Fruit fly (Drosophila melanogaster) whole organism, embryonic: ENCODE measurements around the gene RhoBTB.

Experiments used
- Bdp1 ChIP-seq: fragments of 200-800 bp; sonication (Bioruptor generic); optimal IDR thresholded peaks from 3 replicates; lab custom pipeline; 2016; ENCODE audit warnings: missing biosample characterization, missing genetic modification characterization
- CG10209 ChIP-seq: fragments of 200-800 bp; sonication (Bioruptor generic); optimal IDR thresholded peaks from 3 replicates; lab custom pipeline; 2017; ENCODE audit warnings: missing biosample characterization, mild to moderate bottlenecking, missing genetic modification characterization, missing genetic modification reagents
- CG1024 ChIP-seq: fragments of 200-800 bp; sonication (Bioruptor generic); IDR thresholded peaks from 2 replicates; pipeline ENCODE4 v1.3.6; 2022; ENCODE audit warnings: missing biosample characterization, missing genetic modification characterization
- CG13287 ChIP-seq: fragments of 200-800 bp; sonication (Bioruptor generic); IDR thresholded peaks from 2 replicates; pipeline ENCODE4 v1.3.6; 2022; ENCODE audit warnings: missing biosample characterization, missing genetic modification characterization; ENCODE audit not compliant: partially characterized antibody
- CG14050 ChIP-seq: fragments of 200-800 bp; sonication (Bioruptor generic); IDR thresholded peaks from 3 replicates; pipeline ENCODE4 v1.3.6; 2022; ENCODE audit warnings: missing biosample characterization, missing genetic modification characterization
- CG1603 ChIP-seq: fragments of 200-800 bp; sonication (Bioruptor generic); optimal IDR thresholded peaks from 2 replicates; lab custom pipeline; 2019; ENCODE audit warnings: missing biosample characterization, mild to moderate bottlenecking, missing genetic modification characterization, moderate library complexity
- CG17912 ChIP-seq: fragments of 200-800 bp; sonication (Bioruptor generic); optimal IDR thresholded peaks from 2 replicates; lab custom pipeline; 2018; ENCODE audit warnings: missing biosample characterization, mild to moderate bottlenecking, missing genetic modification characterization
- CG2120 ChIP-seq: fragments of 200-800 bp; sonication (Bioruptor generic); optimal IDR thresholded peaks from 3 replicates; lab custom pipeline; 2016; ENCODE audit warnings: missing biosample characterization, missing genetic modification characterization
- CG34376 ChIP-seq: fragments of 200-800 bp; sonication (Bioruptor generic); optimal IDR thresholded peaks from 2 replicates; lab custom pipeline; 2018; ENCODE audit warnings: missing biosample characterization, mild to moderate bottlenecking, missing genetic modification characterization
- CG5953 ChIP-seq: fragments of 200-800 bp; sonication (Bioruptor generic); IDR thresholded peaks from 2 replicates; pipeline ENCODE4 v1.3.6; 2022; ENCODE audit warnings: missing biosample characterization, missing genetic modification characterization
- CG7928 ChIP-seq: fragments of 200-800 bp; sonication (Bioruptor generic); optimal IDR thresholded peaks from 2 replicates; lab custom pipeline; 2017; ENCODE audit warnings: missing biosample characterization, mild to moderate bottlenecking, missing genetic modification characterization
- CG7987 ChIP-seq: fragments of 200-800 bp; sonication (Bioruptor generic); optimal IDR thresholded peaks from 2 replicates; lab custom pipeline; 2018; ENCODE audit warnings: missing biosample characterization, mild to moderate bottlenecking, missing genetic modification characterization, moderate library complexity
- CG8359 ChIP-seq: fragments of 200-800 bp; sonication (Bioruptor generic); optimal IDR thresholded peaks from 2 replicates; lab custom pipeline; 2017; ENCODE audit warnings: missing biosample characterization, mild to moderate bottlenecking, missing genetic modification characterization, borderline replicate concordance
- CG9727 ChIP-seq: fragments of 200-800 bp; sonication (Bioruptor generic); optimal IDR thresholded peaks from 3 replicates; lab custom pipeline; 2017; ENCODE audit warnings: missing biosample characterization, mild to moderate bottlenecking, missing genetic modification characterization
- Chrac-16 ChIP-seq: fragments of 200-800 bp; sonication (Bioruptor generic); optimal IDR thresholded peaks from 3 replicates; lab custom pipeline; 2016; ENCODE audit warnings: missing biosample characterization, missing genetic modification characterization
- Dip2 ChIP-seq: fragments of 200-800 bp; sonication (Bioruptor generic); IDR thresholded peaks from 2 replicates; pipeline ENCODE4 v1.3.6; 2022; ENCODE audit warnings: missing biosample characterization, missing genetic modification characterization
- Drgx ChIP-seq: fragments of 200-800 bp; sonication (Bioruptor generic); IDR thresholded peaks from 2 replicates; pipeline ENCODE4 v1.3.6; 2022; ENCODE audit warnings: missing biosample characterization, missing genetic modification characterization
- Ets65A ChIP-seq: fragments of 200-800 bp; sonication (Bioruptor generic); peaks from one replicate; lab custom pipeline; 2016; ENCODE audit warnings: missing biosample characterization, missing genetic modification characterization
- GATAe ChIP-seq: fragments of 200-800 bp; sonication (Bioruptor generic); conservative IDR thresholded peaks from 2 replicates; pipeline ENCODE4 v1.3.6; 2022; ENCODE audit warnings: missing biosample characterization, missing genetic modification characterization
- Gsc ChIP-seq: fragments of 200-800 bp; sonication (Bioruptor generic); IDR thresholded peaks from 2 replicates; pipeline ENCODE4 v1.3.6; 2022; ENCODE audit warnings: missing biosample characterization, missing genetic modification characterization
- Med ChIP-seq: fragments of 200-800 bp; sonication (Bioruptor generic); peaks from one replicate; lab custom pipeline; 2016; ENCODE audit warnings: missing biosample characterization, missing genetic modification characterization, mild to moderate bottlenecking, inconsistent platforms, moderate library complexity
- Mrtf ChIP-seq: fragments of 200-800 bp; sonication (Bioruptor generic); IDR thresholded peaks from 3 replicates; pipeline ENCODE4 v1.3.6; 2022; ENCODE audit warnings: missing biosample characterization, missing genetic modification characterization
- Rfx ChIP-seq: fragments of 200-800 bp; sonication (Bioruptor generic); IDR thresholded peaks from 2 replicates; pipeline ENCODE4 v1.3.6; 2022; ENCODE audit warnings: missing biosample characterization, missing genetic modification characterization
- Sox100B ChIP-seq: fragments of 200-800 bp; sonication (Bioruptor generic); optimal IDR thresholded peaks from 3 replicates; lab custom pipeline; 2018; ENCODE audit warnings: missing biosample characterization, mild to moderate bottlenecking, missing genetic modification characterization
- Ssrp ChIP-seq: fragments of 200-800 bp; sonication (Bioruptor generic); optimal IDR thresholded peaks from 2 replicates; lab custom pipeline; 2018; ENCODE audit warnings: missing biosample characterization, mild to moderate bottlenecking, missing genetic modification characterization, moderate library complexity
- Trl ChIP-seq, 3 experiments: fragments of >200 bp in 2 of 3; fragments of 200-800 bp in 1 of 3; sonication (Bioruptor generic) in 1 of 3; optimal IDR thresholded peaks; 2 replicates in 1 of 3; 3 replicates in 2 of 3; lab custom pipeline; 2016 to 2017; ENCODE audit warnings: missing biosample characterization in 1 of 3, missing genetic modification characterization in 1 of 3
- YL-1 ChIP-seq: fragments of 200-800 bp; sonication (Bioruptor generic); optimal IDR thresholded peaks from 3 replicates; lab custom pipeline; 2017; ENCODE audit warnings: missing biosample characterization, mild to moderate bottlenecking, missing genetic modification characterization
- cg ChIP-seq: fragments of 200-800 bp; sonication (Bioruptor generic); optimal IDR thresholded peaks from 3 replicates; lab custom pipeline; 2019; ENCODE audit warnings: missing biosample characterization, mild to moderate bottlenecking, missing genetic modification characterization, moderate library complexity
- chinmo ChIP-seq: fragments of 200-800 bp; sonication (Bioruptor generic); IDR thresholded peaks from 4 replicates; pipeline ENCODE4 v1.3.6; 2022; ENCODE audit warnings: missing biosample characterization, missing genetic modification characterization; ENCODE audit not compliant: partially characterized antibody
- cwo ChIP-seq: fragments of 200-800 bp; sonication (Bioruptor generic); optimal IDR thresholded peaks from 3 replicates; lab custom pipeline; 2017; ENCODE audit warnings: missing biosample characterization, missing genetic modification characterization, mild to moderate bottlenecking, moderate library complexity, missing genetic modification reagents
- exex ChIP-seq: fragments of 200-800 bp; sonication (Bioruptor generic); optimal IDR thresholded peaks from 4 replicates; lab custom pipeline; 2018; ENCODE audit warnings: missing biosample characterization, mild to moderate bottlenecking, missing genetic modification characterization, moderate library complexity
- grn ChIP-seq: fragments of 200-800 bp; sonication (Bioruptor generic); optimal IDR thresholded peaks from 3 replicates; lab custom pipeline; 2017; ENCODE audit warnings: missing biosample characterization, missing genetic modification characterization
- gsb-n ChIP-seq: fragments of 200-800 bp; sonication (Bioruptor generic); optimal IDR thresholded peaks from 3 replicates; lab custom pipeline; 2018; ENCODE audit warnings: missing biosample characterization, mild to moderate bottlenecking, missing genetic modification characterization
- lbe ChIP-seq: fragments of 200-800 bp; sonication (Bioruptor generic); optimal IDR thresholded peaks from 2 replicates; lab custom pipeline; 2016; ENCODE audit warnings: missing biosample characterization, mild to moderate bottlenecking, missing genetic modification characterization
- sens ChIP-seq: fragments of 200-800 bp; sonication (Bioruptor generic); peaks from one replicate; lab custom pipeline; 2016; ENCODE audit warnings: missing biosample characterization, missing genetic modification characterization
- sug ChIP-seq: fragments of 200-800 bp; optimal IDR thresholded peaks from 2 replicates; lab custom pipeline; 2019; ENCODE audit warnings: missing biosample characterization, mild to moderate bottlenecking, missing genetic modification characterization, moderate library complexity
- tx ChIP-seq: fragments of 200-800 bp; sonication (Bioruptor generic); optimal IDR thresholded peaks from 2 replicates; lab custom pipeline; 2016; ENCODE audit warnings: missing biosample characterization, missing genetic modification characterization
- vvl ChIP-seq: fragments of 200-800 bp; sonication (Bioruptor generic); IDR thresholded peaks from 2 replicates; pipeline ENCODE4 v1.3.6; 2022; ENCODE audit warnings: missing biosample characterization, missing genetic modification characterization

RhoBTB gene

DNA sequence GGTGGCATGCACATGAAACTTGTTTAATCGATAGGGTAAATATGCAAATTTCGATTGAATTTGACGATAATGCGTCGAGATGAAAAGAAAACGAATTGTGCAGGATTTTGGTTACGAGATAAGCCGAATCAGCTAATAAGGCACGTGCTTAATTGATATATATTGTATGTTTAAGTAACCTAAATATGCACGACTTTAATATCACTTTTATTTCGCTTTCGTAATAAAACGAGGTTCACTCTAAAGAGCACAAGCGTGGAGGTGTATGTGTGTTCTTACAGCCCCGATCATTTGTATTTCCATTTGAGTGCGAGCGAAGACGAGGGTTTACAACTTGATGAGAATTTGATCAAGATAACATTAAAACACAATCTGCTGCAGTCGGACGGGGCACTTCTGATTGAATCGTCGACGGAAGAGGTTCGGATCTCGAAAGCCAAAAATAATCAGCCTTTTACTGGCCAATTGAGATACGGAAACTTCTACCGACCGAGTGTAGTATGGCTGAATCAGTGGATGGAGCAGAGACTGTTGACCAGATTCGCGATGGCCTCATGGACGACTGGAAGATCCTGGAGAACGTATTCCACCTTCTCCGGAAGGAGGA is 22.2 kb upstream of the RhoBTB start:
- TF ChIP-seq chinmo (peak; percentile 72; the same call in 1 of the 4 replicates), Gsc (GFP tag; lab: Robert Waterston, UW) (no peak), lbe (GFP tag; lab: Kevin White, UChicago) (peak; percentile 24), vvl (GFP tag; lab: Robert Waterston, UW) (peak; percentile 38; the same call in 1 of the 2 replicates), Dip2 (GFP tag; lab: Robert Waterston, UW) (no peak), CG13287 (GFP tag; lab: Robert Waterston, UW) (no peak), CG9727 (GFP tag; lab: Kevin White, UChicago) (no peak), CG14050 (GFP tag; lab: Robert Waterston, UW) (no peak), grn (peak; percentile 94), sug (peak; percentile 51), tx (GFP tag; lab: Kevin White, UChicago) (no peak), YL-1 (no peak), CG34376 (peak; percentile 56), gsb-n (tag; lab: Kevin White, UChicago) (no peak), Rfx (GFP tag; lab: Robert Waterston, UW) (peak; percentile 16; the same call in 1 of the 2 replicates), CG1603 (tag; lab: Kevin White, UChicago) (no peak), CG7987 (GFP tag; lab: Kevin White, UChicago) (no peak), Trl (optimal IDR thresholded peaks at IDR 0.05; lab: Kevin White, UChicago) (peak in 1 of 2 experiments; percentile 1), Trl (GFP tag; optimal IDR thresholded peaks at IDR 0.05; lab: Kevin White, UChicago) (no peak), GATAe (peak; percentile 23; the same call in 1 of the 2 replicates), CG1024 (GFP tag; lab: Robert Waterston, UW) (0 out of 2 replicates have a peak, but pooled peaks have one; percentile 18), Drgx (GFP tag; lab: Robert Waterston, UW) (0 out of 2 replicates have a peak, but pooled peaks have one; percentile 20), Med (peak; percentile 78), cwo (GFP tag; lab: Kevin White, UChicago) (peak; percentile 3), Ssrp (tag; lab: Kevin White, UChicago) (no peak), cg (GFP tag; lab: Kevin White, UChicago) (peak; percentile 22), CG10209 (GFP tag; lab: Kevin White, UChicago) (no peak), Chrac-16 (no peak), CG2120 (GFP tag; lab: Kevin White, UChicago) (peak; percentile 4)
- TF ChIP-seq, all 482 proteins: peak for 15

DNA sequence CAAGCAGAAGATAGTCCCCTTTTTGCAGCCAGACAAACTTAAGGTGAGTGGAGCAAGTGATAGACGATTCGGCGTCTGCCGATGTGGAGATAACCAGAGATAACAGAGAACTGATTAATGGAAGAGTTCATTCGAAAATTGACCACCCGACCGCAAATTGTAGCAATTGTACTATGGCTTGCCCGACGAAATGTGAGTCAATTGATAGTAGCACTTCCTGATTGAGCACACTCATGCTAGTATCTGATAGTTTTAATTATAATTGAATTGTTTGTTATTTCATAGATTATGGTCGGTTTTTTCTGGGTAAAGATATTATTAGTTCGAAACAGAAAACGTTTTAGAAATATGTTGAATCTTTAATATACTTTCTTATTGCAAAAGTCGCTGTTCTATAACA is 21.7 kb upstream of the RhoBTB start:
- TF ChIP-seq CG17912 = no peak
- no peak for TF ChIP-seq Mrtf (GFP tag; lab: Robert Waterston, UW)
- no peak for TF ChIP-seq Bdp1 (GFP tag; lab: Kevin White, UChicago)
- no peak for TF ChIP-seq CG8359
- peak; percentile 47 for TF ChIP-seq Ets65A
- TF ChIP-seq Sox100B (GFP tag; lab: Kevin White, UChicago) = no peak
- peak; percentile 85 for TF ChIP-seq exex (tag; lab: Kevin White, UChicago)
- TF ChIP-seq sens (GFP tag; lab: Kevin White, UChicago) = peak; percentile 55

dm6 chr3L:20354872-20355271 is 21.2 kb upstream of the RhoBTB start:
- no peak for TF ChIP-seq CG7928
- peak; percentile 26; the same call in 1 of the 2 replicates for TF ChIP-seq CG5953 (GFP tag; lab: Robert Waterston, UW)
- TF ChIP-seq, all 482 proteins: peak for 1
